Worm (Caenorhabditis elegans): ENCODE results near the gene sym-1.
A peak's percentile ranks its signal among the peaks of the same experiment; 100 is the strongest.

Gene sym-1

ce11 chrX:14577579-14578127, 3.8 kb upstream of the sym-1 start, which contains the start of gene let-4:
TSS of gene let-4 (plus strand) at chrX:14577935.
- TF ChIP-seq nhr-23 (tag; optimal IDR thresholded peaks at IDR 0.05): peak; percentile 86
- no peak for TF ChIP-seq pqm-1 (tag; optimal IDR thresholded peaks at IDR 0.05)

ce11 chrX:14580853-14581252, 569 bp upstream of the sym-1 start:
- peak; percentile 79 for TF ChIP-seq nhr-23 (tag; optimal IDR thresholded peaks at IDR 0.05)
- peak in 1 of 3 experiments; percentile 52 for TF ChIP-seq elt-3 (tag; optimal IDR thresholded peaks at IDR 0.05)
- no peak for TF ChIP-seq ceh-82 (tag; optimal IDR thresholded peaks at IDR 0.05)

DNA sequence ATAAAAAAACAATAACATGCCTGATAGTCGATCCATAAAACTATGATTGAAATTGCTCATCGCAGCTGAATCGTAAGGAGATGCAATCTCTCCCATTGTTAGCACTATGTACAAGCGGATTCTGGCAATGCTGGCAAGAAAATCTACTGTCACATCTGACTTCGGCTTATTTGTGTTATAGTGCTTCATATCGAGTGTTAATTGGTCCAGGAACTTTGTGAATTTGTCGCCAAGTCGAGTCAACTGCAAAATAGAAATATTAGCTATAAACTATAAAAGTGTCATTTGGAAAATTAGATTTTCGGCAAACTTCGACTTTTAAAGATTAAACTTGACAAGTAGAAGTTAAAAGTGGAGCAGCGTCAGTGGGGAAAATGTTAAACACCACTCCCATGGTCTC, 2.9 kb downstream of the sym-1 start:
- TF ChIP-seq ceh-16 (tag; optimal IDR thresholded peaks at IDR 0.05) (no peak), pha-4 (tag; optimal IDR thresholded peaks at IDR 0.05) (no peak), nhr-11 (tag; optimal IDR thresholded peaks at IDR 0.05) (no peak), nhr-23 (tag; optimal IDR thresholded peaks at IDR 0.05) (peak; percentile 52)

DNA sequence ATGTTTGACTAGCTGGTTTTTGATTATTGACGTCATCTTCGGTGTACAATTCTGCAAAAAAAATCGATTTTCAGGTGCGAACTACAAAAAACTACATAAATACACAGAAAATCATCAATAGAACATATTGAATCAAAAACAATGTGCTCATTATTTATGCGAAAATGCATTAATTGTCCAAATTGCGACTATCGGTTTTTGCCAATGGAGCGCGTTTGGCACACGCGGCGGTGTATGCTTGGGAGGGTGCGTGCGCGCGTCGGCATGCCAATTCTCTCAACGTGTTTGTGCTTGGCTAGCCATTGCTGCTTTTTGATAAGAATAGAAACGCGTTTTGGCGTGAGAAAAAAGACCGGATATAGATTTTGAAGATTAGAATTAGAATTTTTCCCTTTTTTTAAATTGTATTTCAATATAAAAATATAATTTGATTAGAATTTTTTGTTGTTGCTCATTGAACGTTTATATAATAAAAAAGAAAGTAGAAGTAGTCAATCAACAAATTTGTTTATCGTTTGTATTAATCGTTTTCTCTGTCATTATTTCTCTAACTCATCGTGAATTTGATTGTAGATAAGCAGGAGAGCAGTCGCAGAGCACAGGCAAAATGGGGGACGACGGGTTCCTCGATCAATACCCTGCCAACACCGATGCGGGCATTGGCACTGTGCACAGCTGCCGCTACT, 7.8 kb downstream of the sym-1 start, which contains the start of the genes C44H4.4 and tap-1:
TSS of gene C44H4.4 (minus strand) at position 51 of the 686 bp plus-strand sequence.
TSS of gene tap-1 (plus strand) at position 574 of the 686 bp plus-strand sequence.
- TF ChIP-seq nhr-237 (tag; optimal IDR thresholded peaks at IDR 0.05) (no peak), hmg-11 (tag; optimal IDR thresholded peaks at IDR 0.05) (peak; percentile 51), ZK546.5 (tag; optimal IDR thresholded peaks at IDR 0.05) (no peak), elt-1 (tag; optimal IDR thresholded peaks at IDR 0.05) (no peak), elt-2 (tag; optimal IDR thresholded peaks at IDR 0.05) (peak; percentile 59), nhr-25 (tag; optimal IDR thresholded peaks at IDR 0.05) (peak; percentile 11), nhr-12 (tag; optimal IDR thresholded peaks at IDR 0.05) (no peak), zag-1 (tag; optimal IDR thresholded peaks at IDR 0.05) (no peak), pha-4 (tag; optimal IDR thresholded peaks at IDR 0.05) (peak; percentile 10), fkh-2 (tag; optimal IDR thresholded peaks at IDR 0.05) (no peak), aly-2 (tag; optimal IDR thresholded peaks at IDR 0.05) (no peak), fkh-10 (GFP tag; optimal IDR thresholded peaks at IDR 0.05) (no peak), egl-5 (tag; optimal IDR thresholded peaks at IDR 0.05) (peak; percentile 15), mml-1 (tag; optimal IDR thresholded peaks at IDR 0.05) (no peak), skn-1 (tag; optimal IDR thresholded peaks at IDR 0.05) (no peak), pqm-1 (tag; optimal IDR thresholded peaks at IDR 0.05) (peak; percentile 5), lin-15B (tag; optimal IDR thresholded peaks at IDR 0.05) (peak; percentile 42), lin-39 (tag; optimal IDR thresholded peaks at IDR 0.05) (peak; percentile 51), nhr-43 (tag; optimal IDR thresholded peaks at IDR 0.05; ENCODE audit: poor library complexity, severe bottlenecking) (no peak), nhr-76 (tag; optimal IDR thresholded peaks at IDR 0.05) (no peak), sea-2 (GFP tag; optimal IDR thresholded peaks at IDR 0.05) (no peak), unc-39 (tag; optimal IDR thresholded peaks at IDR 0.05) (no peak)

- TF ChIP-seq fkh-10 (GFP tag; optimal IDR thresholded peaks at IDR 0.05): peak; percentile 91
- no peak for TF ChIP-seq nhr-11 (tag; optimal IDR thresholded peaks at IDR 0.05)
Measured at ce11 chrX:14593206-14593605, 11.8 kb downstream of the sym-1 start.

DNA sequence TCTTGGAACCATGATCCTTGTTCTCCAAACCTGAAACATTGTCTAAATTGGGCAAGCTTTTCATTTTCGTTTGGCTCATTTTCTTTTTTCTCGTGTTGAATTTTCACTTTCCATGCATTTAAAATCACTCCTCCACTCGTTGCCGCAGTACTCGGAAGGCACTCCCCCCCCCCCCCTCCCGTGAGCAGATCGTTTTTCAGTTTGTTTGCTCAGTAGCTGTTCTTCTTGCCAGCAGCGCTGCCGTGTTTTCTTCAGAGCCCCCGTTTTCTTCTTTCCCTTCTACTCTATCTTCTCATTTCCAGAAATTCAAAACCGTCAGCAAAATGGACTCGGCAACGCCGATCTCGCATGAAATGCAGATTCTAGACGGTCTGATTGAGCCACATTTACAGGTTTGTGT, 13.4 kb downstream of the sym-1 start, which contains the start of gene C44H4.8:
TSS of gene C44H4.8 (plus strand) at position 301 of the 400 bp plus-strand sequence.
- TF ChIP-seq egl-27 (tag; optimal IDR thresholded peaks at IDR 0.05): no peak
- no peak for TF ChIP-seq nhr-77 (tag; optimal IDR thresholded peaks at IDR 0.05)
- TF ChIP-seq nhr-28 (tag; optimal IDR thresholded peaks at IDR 0.05): no peak
- TF ChIP-seq aly-2 (tag; optimal IDR thresholded peaks at IDR 0.05): no peak
- no peak for TF ChIP-seq ceh-9 (tag; optimal IDR thresholded peaks at IDR 0.05)
- TF ChIP-seq egl-5 (tag; optimal IDR thresholded peaks at IDR 0.05): no peak

Data from whole organism, L3 larva.